Worm (Caenorhabditis elegans) whole organism, L3 larva: ENCODE data around the gene C27H5.12.

Experiments used
- R02D3.7 ChIP-seq: fragments of 150-350 bp; optimal IDR thresholded peaks from 2 replicates; lab custom pipeline; 2014; ENCODE audit warnings: missing biosample characterization, missing genetic modification characterization
- ZK546.5 ChIP-seq: sonication (generic microtip); optimal IDR thresholded peaks from 2 replicates; lab custom pipeline; 2017; ENCODE audit warnings: missing biosample characterization, missing genetic modification characterization
- aly-2 ChIP-seq: fragments of 150-350 bp; optimal IDR thresholded peaks from 2 replicates; lab custom pipeline; 2014; ENCODE audit warnings: missing biosample characterization, missing genetic modification characterization
- ama-1 ChIP-seq: fragments of 150-350 bp; optimal IDR thresholded peaks from 2 replicates; lab custom pipeline; 2018
- ceh-16 ChIP-seq: sonication (generic microtip); optimal IDR thresholded peaks from 2 replicates; lab custom pipeline; 2017; ENCODE audit warnings: missing biosample characterization, missing genetic modification characterization
- ceh-28 ChIP-seq: fragments of 150-350 bp; optimal IDR thresholded peaks from 2 replicates; lab custom pipeline; 2014; ENCODE audit warnings: missing biosample characterization, missing genetic modification reagents, missing genetic modification characterization
- ceh-82 ChIP-seq: fragments of 150-350 bp; optimal IDR thresholded peaks from 2 replicates; lab custom pipeline; 2014; ENCODE audit warnings: missing biosample characterization, missing genetic modification characterization
- ceh-9 ChIP-seq: sonication (generic microtip); optimal IDR thresholded peaks from 2 replicates; lab custom pipeline; 2018; ENCODE audit warnings: missing biosample characterization, missing genetic modification characterization
- daf-12 ChIP-seq: fragments of 150-350 bp; optimal IDR thresholded peaks from 2 replicates; lab custom pipeline; 2014; ENCODE audit warnings: missing biosample characterization, missing genetic modification reagents, missing genetic modification characterization
- egl-27 ChIP-seq: sonication (generic microtip); optimal IDR thresholded peaks from 4 replicates; lab custom pipeline; 2017; ENCODE audit warnings: missing biosample characterization, missing genetic modification reagents, missing genetic modification characterization
- egl-5 ChIP-seq: fragments of 150-350 bp; optimal IDR thresholded peaks from 2 replicates; lab custom pipeline; 2017; ENCODE audit warnings: missing biosample characterization, missing genetic modification reagents, missing genetic modification characterization, inconsistent platforms
- elt-1 ChIP-seq: fragments of 150-350 bp; optimal IDR thresholded peaks from 2 replicates; lab custom pipeline; 2014; ENCODE audit warnings: missing biosample characterization, missing genetic modification characterization
- elt-2 ChIP-seq: sonication (generic microtip); optimal IDR thresholded peaks from 2 replicates; lab custom pipeline; 2016; ENCODE audit warnings: missing genetic modification reagents, mild to moderate bottlenecking, missing genetic modification characterization, missing compliant biosample characterization
- elt-3 ChIP-seq, 3 experiments: fragments of 150-350 bp in 1 of 3; sonication (generic microtip) in 2 of 3; optimal IDR thresholded peaks; 2 replicates in 2 of 3; 4 replicates in 1 of 3; lab custom pipeline; 2014 to 2017; ENCODE audit warnings: missing biosample characterization in 3 of 3, missing genetic modification characterization in 3 of 3
- eor-1 ChIP-seq, 2 experiments: fragments of 150-350 bp; optimal IDR thresholded peaks; 2 replicates each; lab custom pipeline; 2014 to 2018; ENCODE audit warnings: missing biosample characterization in 2 of 2, missing genetic modification characterization in 2 of 2
- fkh-10 ChIP-seq: sonication (generic microtip); optimal IDR thresholded peaks from 2 replicates; lab custom pipeline; 2017; ENCODE audit warnings: missing biosample characterization, missing genetic modification reagents, missing genetic modification characterization
- fkh-2 ChIP-seq: fragments of 150-350 bp; optimal IDR thresholded peaks from 2 replicates; lab custom pipeline; 2014; ENCODE audit warnings: missing biosample characterization, missing genetic modification reagents, missing genetic modification characterization
- fos-1 ChIP-seq: fragments of 150-350 bp; optimal IDR thresholded peaks from 2 replicates; lab custom pipeline; 2014; ENCODE audit warnings: missing biosample characterization, missing genetic modification characterization
- hmg-11 ChIP-seq: sonication (generic microtip); optimal IDR thresholded peaks from 2 replicates; lab custom pipeline; 2016; ENCODE audit warnings: missing genetic modification characterization, missing compliant biosample characterization
- jun-1 ChIP-seq: fragments of 150-350 bp; optimal IDR thresholded peaks from 2 replicates; lab custom pipeline; 2014; ENCODE audit warnings: missing biosample characterization, missing genetic modification reagents, missing genetic modification characterization
- lin-15B ChIP-seq: fragments of 150-350 bp; optimal IDR thresholded peaks from 2 replicates; lab custom pipeline; 2014; ENCODE audit warnings: missing biosample characterization, missing genetic modification characterization
- lin-39 ChIP-seq: fragments of 150-350 bp; optimal IDR thresholded peaks from 2 replicates; lab custom pipeline; 2018; ENCODE audit warnings: missing biosample characterization, missing genetic modification reagents, missing genetic modification characterization
- lsy-12 ChIP-seq: sonication (generic microtip); optimal IDR thresholded peaks from 2 replicates; lab custom pipeline; 2016; ENCODE audit warnings: mild to moderate bottlenecking, missing genetic modification characterization, missing compliant biosample characterization
- mdl-1 ChIP-seq: fragments of 150-350 bp; optimal IDR thresholded peaks from 2 replicates; lab custom pipeline; 2014; ENCODE audit warnings: missing biosample characterization, missing genetic modification characterization
- mml-1 ChIP-seq: fragments of 150-350 bp; sonication (generic microtip); optimal IDR thresholded peaks from 3 replicates; lab custom pipeline; 2014; ENCODE audit warnings: missing biosample characterization, missing genetic modification characterization
- nfya-1 ChIP-seq: sonication (generic microtip); optimal IDR thresholded peaks from 2 replicates; lab custom pipeline; 2017; ENCODE audit warnings: missing genetic modification characterization, mild to moderate bottlenecking, missing compliant biosample characterization, antibody characterized with exemption, moderate library complexity; ENCODE audit not compliant: insufficient read depth
- nhr-11 ChIP-seq: fragments of 150-350 bp; optimal IDR thresholded peaks from 2 replicates; lab custom pipeline; 2014; ENCODE audit warnings: missing biosample characterization, missing genetic modification characterization
- nhr-12 ChIP-seq: fragments of 150-350 bp; optimal IDR thresholded peaks from 2 replicates; lab custom pipeline; 2014; ENCODE audit warnings: missing biosample characterization, missing genetic modification characterization
- nhr-23 ChIP-seq: fragments of 150-350 bp; optimal IDR thresholded peaks from 2 replicates; lab custom pipeline; 2014; ENCODE audit warnings: missing biosample characterization, missing genetic modification reagents, missing genetic modification characterization
- nhr-237 ChIP-seq: fragments of 150-350 bp; optimal IDR thresholded peaks from 2 replicates; lab custom pipeline; 2014; ENCODE audit warnings: missing biosample characterization, missing genetic modification characterization
- nhr-25 ChIP-seq: sonication (generic microtip); optimal IDR thresholded peaks from 2 replicates; lab custom pipeline; 2017; ENCODE audit warnings: missing biosample characterization, missing genetic modification characterization
- nhr-28 ChIP-seq: fragments of 150-350 bp; optimal IDR thresholded peaks from 2 replicates; lab custom pipeline; 2014; ENCODE audit warnings: missing biosample characterization, missing genetic modification characterization
- nhr-43 ChIP-seq: sonication (generic microtip); optimal IDR thresholded peaks from 2 replicates; lab custom pipeline; 2016; ENCODE audit warnings: mild to moderate bottlenecking, missing genetic modification characterization, missing compliant biosample characterization; ENCODE audit not compliant: poor library complexity, severe bottlenecking
- nhr-67 ChIP-seq: fragments of 150-350 bp; optimal IDR thresholded peaks from 2 replicates; lab custom pipeline; 2014; ENCODE audit warnings: missing biosample characterization, missing genetic modification characterization
- nhr-76 ChIP-seq: fragments of 150-350 bp; sonication (generic microtip); optimal IDR thresholded peaks from 5 replicates; lab custom pipeline; 2014; ENCODE audit warnings: missing biosample characterization, missing genetic modification characterization
- nhr-77 ChIP-seq: fragments of 150-350 bp; optimal IDR thresholded peaks from 2 replicates; lab custom pipeline; 2014; ENCODE audit warnings: missing biosample characterization, missing genetic modification characterization
- pha-4 ChIP-seq: fragments of 150-350 bp; optimal IDR thresholded peaks from 2 replicates; lab custom pipeline; 2014; ENCODE audit warnings: missing biosample characterization, missing genetic modification reagents, missing genetic modification characterization
- pqm-1 ChIP-seq: fragments of 150-350 bp; optimal IDR thresholded peaks from 2 replicates; lab custom pipeline; 2017; ENCODE audit warnings: missing biosample characterization, missing genetic modification characterization, inconsistent platforms
- sea-2 ChIP-seq: fragments of 150-350 bp; sonication (generic microtip); optimal IDR thresholded peaks from 4 replicates; lab custom pipeline; 2014; ENCODE audit warnings: missing biosample characterization, missing genetic modification reagents, missing genetic modification characterization
- skn-1 ChIP-seq: fragments of 150-350 bp; optimal IDR thresholded peaks from 2 replicates; lab custom pipeline; 2014; ENCODE audit warnings: missing biosample characterization, missing genetic modification characterization
- snpc-4 ChIP-seq: fragments of 150-350 bp; optimal IDR thresholded peaks from 2 replicates; lab custom pipeline; 2014; ENCODE audit warnings: missing biosample characterization, missing genetic modification characterization
- tbx-2 ChIP-seq: sonication (generic microtip); optimal IDR thresholded peaks from 2 replicates; lab custom pipeline; 2016; ENCODE audit warnings: mild to moderate bottlenecking, missing genetic modification characterization, missing compliant biosample characterization
- unc-39 ChIP-seq: sonication (generic microtip); optimal IDR thresholded peaks from 4 replicates; lab custom pipeline; 2017; ENCODE audit warnings: missing biosample characterization, missing genetic modification characterization
- unc-62 ChIP-seq: fragments of 150-350 bp; sonication (generic microtip); optimal IDR thresholded peaks from 4 replicates; lab custom pipeline; 2014; ENCODE audit warnings: missing biosample characterization, missing genetic modification reagents, missing genetic modification characterization
- zag-1 ChIP-seq: fragments of 150-350 bp; optimal IDR thresholded peaks from 2 replicates; lab custom pipeline; 2014; ENCODE audit warnings: missing biosample characterization, missing genetic modification characterization
- ztf-11 ChIP-seq: fragments of 150-350 bp; optimal IDR thresholded peaks from 2 replicates; lab custom pipeline; 2014; ENCODE audit warnings: missing biosample characterization, missing genetic modification characterization
- ztf-4 ChIP-seq: fragments of 150-350 bp; optimal IDR thresholded peaks from 2 replicates; lab custom pipeline; 2014; ENCODE audit warnings: missing biosample characterization, missing genetic modification characterization

Gene C27H5.12

ce11 chrII:7115638-7116037 lies 45.8 kb downstream of the C27H5.12 start, which contains the start of gene cutl-5:
TSS of gene cutl-5 (minus strand) at chrII:7115906.
- TF ChIP-seq ztf-4 (tag; lab: Kevin White, UChicago) (no peak), nhr-12 (tag; lab: Kevin White, UChicago) (no peak), egl-5 (tag; lab: Kevin White, UChicago) (no peak), hmg-11 (tag; lab: Kevin White, UChicago) (no peak), lin-15B (tag; lab: Kevin White, UChicago) (no peak), nhr-25 (tag; lab: Kevin White, UChicago) (no peak), ama-1 (lab: Kevin White, UChicago) (no peak), skn-1 (no peak), snpc-4 (no peak), ceh-82 (tag; lab: Kevin White, UChicago) (no peak), mml-1 (tag; lab: Kevin White, UChicago) (no peak), unc-62 (GFP tag; lab: Kevin White, UChicago) (no peak), nhr-43 (tag; lab: Kevin White, UChicago) (no peak), tbx-2 (no peak), nhr-237 (no peak), elt-3 (tag; optimal IDR thresholded peaks at IDR 0.05; lab: Kevin White, UChicago) (no peak), aly-2 (tag; lab: Kevin White, UChicago) (no peak), nhr-11 (no peak), nfya-1 (tag; lab: Kevin White, UChicago) (no peak), sea-2 (GFP tag; lab: Kevin White, UChicago) (no peak)

- TF ChIP-seq jun-1 (no peak), hmg-11 (tag; lab: Kevin White, UChicago) (no peak), lsy-12 (tag; lab: Kevin White, UChicago) (no peak)
- TF ChIP-seq, all 47 proteins: peak for 0
Measured at ce11 chrII:7112780-7113179, 48.6 kb downstream of the C27H5.12 start, which contains the start of gene F10E7.6. TSS of gene F10E7.6 (plus strand) at chrII:7113080.

ce11 chrII:7111657-7112049 lies 49.8 kb downstream of the C27H5.12 start, which contains the start of gene F10E7.5:
TSS of gene F10E7.5 (plus strand) at chrII:7111978.
- no peak for TF ChIP-seq nhr-28 (tag; lab: Kevin White, UChicago)
- TF ChIP-seq hmg-11 (tag; lab: Kevin White, UChicago): no peak
- TF ChIP-seq sea-2 (GFP tag; lab: Kevin White, UChicago): no peak
- no peak for TF ChIP-seq mml-1 (tag; lab: Kevin White, UChicago)
- no peak for TF ChIP-seq pha-4 (tag; lab: Kevin White, UChicago)
- no peak for TF ChIP-seq unc-39 (tag; lab: Kevin White, UChicago)
- no peak for TF ChIP-seq pqm-1 (tag; lab: Kevin White, UChicago)
- TF ChIP-seq lin-15B (tag; lab: Kevin White, UChicago): peak; percentile 48
- no peak for TF ChIP-seq unc-62 (GFP tag; lab: Kevin White, UChicago)
- no peak for TF ChIP-seq R02D3.7 (tag; lab: Kevin White, UChicago)
- peak; percentile 41 for TF ChIP-seq snpc-4
- TF ChIP-seq egl-5 (tag; lab: Kevin White, UChicago): no peak
- TF ChIP-seq fkh-2 (tag; lab: Kevin White, UChicago): no peak
- TF ChIP-seq elt-1: no peak
- no peak for TF ChIP-seq tbx-2
- no peak for TF ChIP-seq ceh-9 (tag; lab: Kevin White, UChicago)
- no peak for TF ChIP-seq daf-12 (tag; lab: Kevin White, UChicago)
- TF ChIP-seq ceh-28: no peak
- TF ChIP-seq eor-1 (tag; optimal IDR thresholded peaks at IDR 0.05; lab: Kevin White, UChicago): no peak
- no peak for TF ChIP-seq elt-2 (tag; lab: Kevin White, UChicago)
- no peak for TF ChIP-seq zag-1
- TF ChIP-seq lin-39 (tag; lab: Kevin White, UChicago): peak; percentile 27
- peak; percentile 1 for TF ChIP-seq fkh-10 (GFP tag; lab: Kevin White, UChicago)
- peak; percentile 81 for TF ChIP-seq nfya-1 (tag; lab: Kevin White, UChicago)
- no peak for TF ChIP-seq nhr-67 (tag; lab: Kevin White, UChicago)
- TF ChIP-seq ceh-82 (tag; lab: Kevin White, UChicago): peak; percentile 11
- TF ChIP-seq nhr-237: no peak
- TF ChIP-seq nhr-77: no peak
- TF ChIP-seq nhr-12 (tag; lab: Kevin White, UChicago): no peak
- no peak for TF ChIP-seq nhr-23 (tag; lab: Kevin White, UChicago)
- TF ChIP-seq aly-2 (tag; lab: Kevin White, UChicago): no peak
- TF ChIP-seq elt-3 (tag; optimal IDR thresholded peaks at IDR 0.05; lab: Kevin White, UChicago): no peak
- peak; percentile 13 for TF ChIP-seq nhr-43 (tag; lab: Kevin White, UChicago)
- no peak for TF ChIP-seq jun-1
- no peak for TF ChIP-seq fos-1 (tag; lab: Kevin White, UChicago)
- TF ChIP-seq lsy-12 (tag; lab: Kevin White, UChicago): no peak
- TF ChIP-seq ama-1 (lab: Kevin White, UChicago): no peak
- no peak for TF ChIP-seq nhr-25 (tag; lab: Kevin White, UChicago)
- TF ChIP-seq ZK546.5 (tag; lab: Kevin White, UChicago): no peak
- no peak for TF ChIP-seq nhr-76 (tag; lab: Kevin White, UChicago)
- no peak for TF ChIP-seq ztf-4 (tag; lab: Kevin White, UChicago)
- TF ChIP-seq ceh-16: no peak
- TF ChIP-seq mdl-1 (tag; lab: Kevin White, UChicago): no peak
- TF ChIP-seq skn-1: peak; percentile 3
- no peak for TF ChIP-seq egl-27 (tag; lab: Kevin White, UChicago)
- no peak for TF ChIP-seq ztf-11 (tag; lab: Kevin White, UChicago)
- no peak for TF ChIP-seq nhr-11
